Worm (Caenorhabditis elegans): ENCODE measurements around the gene F15A8.1.

Gene F15A8.1

ce11 chrX:4469297-4469816 is 28.6 kb downstream of the F15A8.1 start, which contains the start of gene asb-2 (continued):
- TF ChIP-seq unc-62 (GFP tag; optimal IDR thresholded peaks at IDR 0.05) (no peak), ceh-16 (tag; optimal IDR thresholded peaks at IDR 0.05) (peak; percentile 42), gmeb-1 (tag; optimal IDR thresholded peaks at IDR 0.05) (peak; percentile 78), nhr-237 (tag; optimal IDR thresholded peaks at IDR 0.05) (no peak), nhr-11 (tag; optimal IDR thresholded peaks at IDR 0.05) (no peak), alr-1 (tag; optimal IDR thresholded peaks at IDR 0.05) (no peak), ztf-4 (tag; optimal IDR thresholded peaks at IDR 0.05) (peak; percentile 62), dmd-4 (tag; optimal IDR thresholded peaks at IDR 0.05) (no peak), lin-13 (GFP tag; optimal IDR thresholded peaks at IDR 0.05) (peak; percentile 91), nhr-10 (tag; optimal IDR thresholded peaks at IDR 0.05) (no peak), crh-2 (tag; optimal IDR thresholded peaks at IDR 0.05) (peak; percentile 89), blmp-1 (tag; optimal IDR thresholded peaks at IDR 0.05; ENCODE audit: insufficient read depth) (peak; percentile 43), snpc-4 (tag; optimal IDR thresholded peaks at IDR 0.05) (peak; percentile 62), aly-2 (tag; optimal IDR thresholded peaks at IDR 0.05) (no peak)

ce11 chrX:4478503-4478902 is 37.8 kb downstream of the F15A8.1 start:
- TF ChIP-seq crh-2 (tag; optimal IDR thresholded peaks at IDR 0.05) (peak; percentile 41), fos-1 (tag; optimal IDR thresholded peaks at IDR 0.05) (peak; percentile 99), ztf-4 (tag; optimal IDR thresholded peaks at IDR 0.05) (no peak), zag-1 (tag; optimal IDR thresholded peaks at IDR 0.05) (no peak)

- no peak for TF ChIP-seq sma-3 (GFP tag; optimal IDR thresholded peaks at IDR 0.05)
- no peak for TF ChIP-seq unc-62 (GFP tag; optimal IDR thresholded peaks at IDR 0.05)
- TF ChIP-seq R02D3.7 (tag; optimal IDR thresholded peaks at IDR 0.05), result no peak
- TF ChIP-seq ZK546.5 (tag; optimal IDR thresholded peaks at IDR 0.05), result no peak
- TF ChIP-seq ztf-11 (tag; optimal IDR thresholded peaks at IDR 0.05), result no peak
- no peak for TF ChIP-seq ceh-82 (tag; optimal IDR thresholded peaks at IDR 0.05)
- TF ChIP-seq mbf-1 (tag; optimal IDR thresholded peaks at IDR 0.05), result no peak
- TF ChIP-seq lsy-2 (tag; optimal IDR thresholded peaks at IDR 0.05), result no peak
- TF ChIP-seq ama-1 (optimal IDR thresholded peaks at IDR 0.05), result no peak
- TF ChIP-seq peb-1 (tag; optimal IDR thresholded peaks at IDR 0.05), result no peak
- TF ChIP-seq snpc-4 (tag; optimal IDR thresholded peaks at IDR 0.05), result no peak
- TF ChIP-seq nhr-12 (tag; optimal IDR thresholded peaks at IDR 0.05), result no peak
- no peak for TF ChIP-seq mdl-1 (tag; optimal IDR thresholded peaks at IDR 0.05)
- no peak for TF ChIP-seq alr-1 (tag; optimal IDR thresholded peaks at IDR 0.05)
Measured at ce11 chrX:4479960-4480359, 39.2 kb downstream of the F15A8.1 start.

ce11 chrX:4480800-4481199 is 40.1 kb downstream of the F15A8.1 start:
- TF ChIP-seq gmeb-1 (tag; optimal IDR thresholded peaks at IDR 0.05), result no peak
- TF ChIP-seq unc-62 (GFP tag; optimal IDR thresholded peaks at IDR 0.05), result no peak
- no peak for TF ChIP-seq egl-27 (tag; optimal IDR thresholded peaks at IDR 0.05)
- no peak for TF ChIP-seq mbf-1 (tag; optimal IDR thresholded peaks at IDR 0.05)
- TF ChIP-seq crh-2 (tag; optimal IDR thresholded peaks at IDR 0.05), result peak; percentile 39
- TF ChIP-seq mdl-1 (tag; optimal IDR thresholded peaks at IDR 0.05), result no peak
- TF ChIP-seq ceh-82 (tag; optimal IDR thresholded peaks at IDR 0.05), result no peak
- TF ChIP-seq ceh-16 (tag; optimal IDR thresholded peaks at IDR 0.05), result no peak
- peak; percentile 91 for TF ChIP-seq fos-1 (tag; optimal IDR thresholded peaks at IDR 0.05)
- TF ChIP-seq ama-1 (optimal IDR thresholded peaks at IDR 0.05), result no peak

ce11 chrX:4484072-4484471 is 43.3 kb downstream of the F15A8.1 start:
- TF ChIP-seq lin-11 (tag; optimal IDR thresholded peaks at IDR 0.05) (no peak), blmp-1 (tag; optimal IDR thresholded peaks at IDR 0.05; ENCODE audit: insufficient read depth) (peak; percentile 5), elt-1 (tag; optimal IDR thresholded peaks at IDR 0.05) (no peak), nhr-21 (tag; optimal IDR thresholded peaks at IDR 0.05) (no peak), sem-4 (tag; optimal IDR thresholded peaks at IDR 0.05) (no peak), nhr-237 (tag; optimal IDR thresholded peaks at IDR 0.05) (no peak), nhr-129 (tag; optimal IDR thresholded peaks at IDR 0.05) (peak; percentile 5), aly-2 (tag; optimal IDR thresholded peaks at IDR 0.05) (no peak), F13H6.1 (tag; optimal IDR thresholded peaks at IDR 0.05) (no peak), fos-1 (tag; optimal IDR thresholded peaks at IDR 0.05) (peak; percentile 15), Y55F3AM.14 (GFP tag; optimal IDR thresholded peaks at IDR 0.05) (no peak), egl-27 (tag; optimal IDR thresholded peaks at IDR 0.05) (no peak), zag-1 (tag; optimal IDR thresholded peaks at IDR 0.05) (no peak), ztf-4 (tag; optimal IDR thresholded peaks at IDR 0.05) (no peak), crh-2 (tag; optimal IDR thresholded peaks at IDR 0.05) (no peak), dmd-4 (tag; optimal IDR thresholded peaks at IDR 0.05) (no peak)

All from whole organism, L2 larva.